Fruit fly (Drosophila melanogaster) whole organism: ENCODE data around the gene CG17648.

Source experiments
- CG8478 ChIP-seq: fragments of >200 bp; optimal IDR thresholded peaks from 2 replicates; lab custom pipeline; 2018; ENCODE audit warnings: inconsistent platforms
- Dll ChIP-seq: fragments of >200 bp; optimal IDR thresholded peaks from 2 replicates; lab custom pipeline; 2017
- EcR ChIP-seq, 2 experiments: fragments of >200 bp; optimal IDR thresholded peaks; 2 replicates each; lab custom pipeline; 2017; ENCODE audit warnings: missing biosample characterization in 2 of 2, missing genetic modification characterization in 2 of 2, missing genetic modification reagents in 2 of 2
- pan ChIP-seq: fragments of >200 bp; optimal IDR thresholded peaks from 2 replicates; lab custom pipeline; 2017
- psq ChIP-seq: fragments of >200 bp; optimal IDR thresholded peaks from 2 replicates; lab custom pipeline; 2017
- usp ChIP-seq: fragments of >200 bp; optimal IDR thresholded peaks from 2 replicates; lab custom pipeline; 2017; ENCODE audit warnings: missing biosample characterization, missing genetic modification characterization, mixed read lengths

The CG17648 gene

dm6 chr2L:1723135-1723936 lies 28.8 kb upstream of the CG17648 start:
- no peak for TF ChIP-seq Dll (lab: Kevin White, UChicago)
- no peak for TF ChIP-seq psq (lab: Kevin White, UChicago)

- TF ChIP-seq Dll (lab: Kevin White, UChicago) (no peak), usp (GFP tag; lab: Kevin White, UChicago) (no peak), CG8478 (no peak)
These were observed 28.0 kb upstream of the CG17648 start, which contains the start of gene Rim2 for dm6 chr2L:1723937-1724591. Gene Rim2 (minus strand): TSS chr2L:1724388.

dm6 chr2L:1724592-1724940 lies 27.5 kb upstream of the CG17648 start:
- TF ChIP-seq Dll (lab: Kevin White, UChicago) (no peak), psq (lab: Kevin White, UChicago) (no peak), usp (GFP tag; lab: Kevin White, UChicago) (no peak), CG8478 (no peak), pan (lab: Kevin White, UChicago) (no peak), EcR (GFP tag; optimal IDR thresholded peaks at IDR 0.05; lab: Kevin White, UChicago) (no peak)

dm6 chr2L:1727162-1727825 lies 24.8 kb upstream of the CG17648 start:
- no peak for TF ChIP-seq Dll (lab: Kevin White, UChicago)
- TF ChIP-seq EcR (GFP tag; optimal IDR thresholded peaks at IDR 0.05; lab: Kevin White, UChicago), result peak in 1 of 2 experiments; percentile 18

- TF ChIP-seq Dll (lab: Kevin White, UChicago) (no peak), usp (GFP tag; lab: Kevin White, UChicago) (no peak), EcR (GFP tag; optimal IDR thresholded peaks at IDR 0.05; lab: Kevin White, UChicago) (no peak), psq (lab: Kevin White, UChicago) (no peak), CG8478 (no peak), pan (lab: Kevin White, UChicago) (no peak)
These were observed 24.1 kb upstream of the CG17648 start for dm6 chr2L:1727826-1728619.

dm6 chr2L:1728620-1728944 lies 23.5 kb upstream of the CG17648 start, which contains the start of gene Rrp40:
Gene Rrp40 (plus strand): TSS chr2L:1728732.
- TF ChIP-seq CG8478 (no peak), Dll (lab: Kevin White, UChicago) (no peak), psq (lab: Kevin White, UChicago) (no peak), usp (GFP tag; lab: Kevin White, UChicago) (no peak), pan (lab: Kevin White, UChicago) (no peak), EcR (GFP tag; optimal IDR thresholded peaks at IDR 0.05; lab: Kevin White, UChicago) (no peak)

dm6 chr2L:1729607-1730011 lies 22.5 kb upstream of the CG17648 start, which contains the start of the genes Eno and CG31937:
Gene Eno (minus strand): TSS chr2L:1729636.
Gene CG31937 (plus strand): TSS chr2L:1729887.
- TF ChIP-seq EcR (GFP tag; optimal IDR thresholded peaks at IDR 0.05; lab: Kevin White, UChicago) (no peak), psq (lab: Kevin White, UChicago) (no peak)

dm6 chr2L:1730914-1731313 lies 21.2 kb upstream of the CG17648 start:
- TF ChIP-seq pan (lab: Kevin White, UChicago) (no peak), psq (lab: Kevin White, UChicago) (no peak), EcR (GFP tag; optimal IDR thresholded peaks at IDR 0.05; lab: Kevin White, UChicago) (no peak)

- TF ChIP-seq Dll (lab: Kevin White, UChicago), result no peak
- no peak for TF ChIP-seq pan (lab: Kevin White, UChicago)
- no peak for TF ChIP-seq EcR (GFP tag; optimal IDR thresholded peaks at IDR 0.05; lab: Kevin White, UChicago)
- TF ChIP-seq usp (GFP tag; lab: Kevin White, UChicago), result no peak
- no peak for TF ChIP-seq CG8478
- no peak for TF ChIP-seq psq (lab: Kevin White, UChicago)
These were observed 19.9 kb upstream of the CG17648 start, which contains the start of the genes CG17652 and CG17646 for dm6 chr2L:1732189-1732588. Gene CG17652 (minus strand): TSS chr2L:1732356. Gene CG17646 (plus strand): TSS chr2L:1732524.

- TF ChIP-seq psq (lab: Kevin White, UChicago) (no peak), EcR (GFP tag; optimal IDR thresholded peaks at IDR 0.05; lab: Kevin White, UChicago) (peak in 1 of 2 experiments; percentile 53)
These were observed 18.8 kb upstream of the CG17648 start for dm6 chr2L:1733155-1733813.

- TF ChIP-seq pan (lab: Kevin White, UChicago), result no peak
- TF ChIP-seq usp (GFP tag; lab: Kevin White, UChicago), result no peak
- no peak for TF ChIP-seq CG8478
- TF ChIP-seq psq (lab: Kevin White, UChicago), result no peak
- TF ChIP-seq EcR (GFP tag; optimal IDR thresholded peaks at IDR 0.05; lab: Kevin White, UChicago), result no peak
- TF ChIP-seq Dll (lab: Kevin White, UChicago), result no peak
These were observed 17.0 kb upstream of the CG17648 start for dm6 chr2L:1735133-1735532.
